Worm (Caenorhabditis elegans) whole organism, late embryonic: Measurements from ENCODE around the gene spt-5.

Experiments
- C38D4.7 ChIP-seq: fragments of 200-800 bp; sonication (Bioruptor generic); optimal IDR thresholded peaks from 2 replicates; lab custom pipeline; 2018; ENCODE audit warnings: mild to moderate bottlenecking, missing genetic modification characterization, moderate library complexity, missing compliant biosample characterization
- ahr-1 ChIP-seq: sonication (generic microtip); optimal IDR thresholded peaks from 2 replicates; lab custom pipeline; 2016; ENCODE audit warnings: missing genetic modification characterization, missing compliant biosample characterization
- ama-1 ChIP-seq: fragments of 150-350 bp; optimal IDR thresholded peaks from 2 replicates; lab custom pipeline; 2014
- ceh-2 ChIP-seq: sonication (generic microtip); optimal IDR thresholded peaks from 2 replicates; lab custom pipeline; 2016; ENCODE audit warnings: missing genotype, missing genetic modification characterization, missing compliant biosample characterization
- ceh-30 ChIP-seq: fragments of 150-350 bp; optimal IDR thresholded peaks from 2 replicates; lab custom pipeline; 2014; ENCODE audit warnings: missing biosample characterization, missing genetic modification characterization
- ceh-31 ChIP-seq: sonication (generic microtip); optimal IDR thresholded peaks from 2 replicates; lab custom pipeline; 2016; ENCODE audit warnings: missing genetic modification characterization, missing compliant biosample characterization
- ceh-34 ChIP-seq: sonication (generic microtip); optimal IDR thresholded peaks from 2 replicates; lab custom pipeline; 2016; ENCODE audit warnings: mild to moderate bottlenecking, missing genetic modification characterization, missing compliant biosample characterization
- ceh-9 ChIP-seq: sonication (generic microtip); optimal IDR thresholded peaks from 2 replicates; lab custom pipeline; 2016; ENCODE audit warnings: mild to moderate bottlenecking, missing genetic modification characterization, inconsistent platforms, missing compliant biosample characterization
- dmd-4 ChIP-seq: sonication (generic microtip); optimal IDR thresholded peaks from 2 replicates; lab custom pipeline; 2016; ENCODE audit warnings: borderline replicate concordance, missing genetic modification characterization, missing compliant biosample characterization
- dve-1 ChIP-seq: sonication (generic microtip); optimal IDR thresholded peaks from 2 replicates; lab custom pipeline; 2017; ENCODE audit warnings: antibody characterized with exemption, mild to moderate bottlenecking, missing genetic modification characterization, missing compliant biosample characterization
- eyg-1 ChIP-seq: sonication (generic microtip); optimal IDR thresholded peaks from 2 replicates; lab custom pipeline; 2016; ENCODE audit warnings: missing genotype, missing genetic modification characterization, missing compliant biosample characterization
- fax-1 ChIP-seq: sonication (generic microtip); optimal IDR thresholded peaks from 2 replicates; lab custom pipeline; 2016; ENCODE audit warnings: missing genotype, missing genetic modification characterization, missing compliant biosample characterization
- hlh-13 ChIP-seq: fragments of 200-800 bp; sonication (Bioruptor generic); optimal IDR thresholded peaks from 2 replicates; lab custom pipeline; 2018; ENCODE audit warnings: mild to moderate bottlenecking, missing genetic modification characterization, missing compliant biosample characterization
- hlh-30 ChIP-seq: sonication (generic microtip); optimal IDR thresholded peaks from 2 replicates; lab custom pipeline; 2017; ENCODE audit warnings: antibody characterized with exemption, missing genetic modification characterization, missing compliant biosample characterization; ENCODE audit not compliant: insufficient read depth
- hlh-6 ChIP-seq: sonication (generic microtip); optimal IDR thresholded peaks from 2 replicates; lab custom pipeline; 2016; ENCODE audit warnings: missing genotype, missing genetic modification characterization, missing compliant biosample characterization
- hlh-8 ChIP-seq: sonication (generic microtip); optimal IDR thresholded peaks from 2 replicates; lab custom pipeline; 2016; ENCODE audit warnings: missing genotype, missing genetic modification characterization, missing compliant biosample characterization
- lin-11 ChIP-seq: fragments of 200-800 bp; sonication (Bioruptor generic); optimal IDR thresholded peaks from 2 replicates; lab custom pipeline; 2018; ENCODE audit warnings: mild to moderate bottlenecking, missing genetic modification characterization, missing compliant biosample characterization
- madf-2 ChIP-seq: sonication (generic microtip); optimal IDR thresholded peaks from 2 replicates; lab custom pipeline; 2017; ENCODE audit warnings: missing genetic modification characterization, missing compliant biosample characterization
- mec-3 ChIP-seq: sonication (generic microtip); optimal IDR thresholded peaks from 2 replicates; lab custom pipeline; 2016; ENCODE audit warnings: borderline replicate concordance, missing genetic modification characterization, missing compliant biosample characterization
- nfya-1 ChIP-seq: sonication (generic microtip); optimal IDR thresholded peaks from 2 replicates; lab custom pipeline; 2017; ENCODE audit warnings: missing genetic modification characterization, mild to moderate bottlenecking, missing compliant biosample characterization, antibody characterized with exemption, moderate library complexity
- nhr-11 ChIP-seq: fragments of 150-350 bp; optimal IDR thresholded peaks from 2 replicates; lab custom pipeline; 2014; ENCODE audit warnings: missing biosample characterization, missing genetic modification characterization
- nhr-232 ChIP-seq: sonication (generic microtip); optimal IDR thresholded peaks from 2 replicates; lab custom pipeline; 2016; ENCODE audit warnings: missing genetic modification characterization, missing compliant biosample characterization
- npax-4 ChIP-seq: sonication (generic microtip); optimal IDR thresholded peaks from 2 replicates; lab custom pipeline; 2016; ENCODE audit warnings: missing genetic modification characterization, missing compliant biosample characterization
- odd-2 ChIP-seq: sonication (generic microtip); optimal IDR thresholded peaks from 2 replicates; lab custom pipeline; 2017; ENCODE audit warnings: antibody characterized with exemption, mild to moderate bottlenecking, missing genetic modification characterization, missing compliant biosample characterization
- pag-3 ChIP-seq: sonication (generic microtip); optimal IDR thresholded peaks from 2 replicates; lab custom pipeline; 2016; ENCODE audit warnings: missing compliant biosample characterization, missing genetic modification characterization, borderline replicate concordance
- pat-9 ChIP-seq: fragments of 200-800 bp; sonication (Bioruptor generic); optimal IDR thresholded peaks from 2 replicates; lab custom pipeline; 2018; ENCODE audit warnings: mild to moderate bottlenecking, missing genetic modification characterization, moderate library complexity, missing compliant biosample characterization
- pax-1 ChIP-seq: fragments of 150-350 bp; optimal IDR thresholded peaks from 2 replicates; lab custom pipeline; 2014; ENCODE audit warnings: missing biosample characterization, missing genetic modification characterization
- pha-2 ChIP-seq: sonication (generic microtip); optimal IDR thresholded peaks from 2 replicates; lab custom pipeline; 2017; ENCODE audit warnings: mild to moderate bottlenecking, missing genetic modification characterization, missing compliant biosample characterization
- pqm-1 ChIP-seq: sonication (generic microtip); optimal IDR thresholded peaks from 2 replicates; lab custom pipeline; 2016; ENCODE audit warnings: missing genetic modification characterization, missing compliant biosample characterization
- rnt-1 ChIP-seq: sonication (generic microtip); optimal IDR thresholded peaks from 2 replicates; lab custom pipeline; 2016; ENCODE audit warnings: missing genetic modification characterization, missing compliant biosample characterization
- sdc-2 ChIP-seq: sonication (generic microtip); optimal IDR thresholded peaks from 2 replicates; lab custom pipeline; 2016; ENCODE audit warnings: missing genotype, missing genetic modification characterization, missing compliant biosample characterization
- sox-4 ChIP-seq: sonication (generic microtip); optimal IDR thresholded peaks from 2 replicates; lab custom pipeline; 2017; ENCODE audit warnings: mild to moderate bottlenecking, missing genetic modification characterization, inconsistent platforms, missing compliant biosample characterization
- syd-9 ChIP-seq: sonication (generic microtip); optimal IDR thresholded peaks from 2 replicates; lab custom pipeline; 2016; ENCODE audit warnings: mild to moderate bottlenecking, missing genetic modification characterization, moderate library complexity, missing compliant biosample characterization
- tbx-2 ChIP-seq: sonication (generic microtip); optimal IDR thresholded peaks from 2 replicates; lab custom pipeline; 2016; ENCODE audit warnings: missing genetic modification characterization, missing compliant biosample characterization
- unc-3 ChIP-seq, 2 experiments: fragments of 200-800 bp in 1 of 2; sonication (Bioruptor generic) in 1 of 2; sonication (generic microtip) in 1 of 2; conservative IDR thresholded peaks in 1 of 2; optimal IDR thresholded peaks in 1 of 2; 2 replicates each; pipeline versions ENCODE4 v1.3.6 to Lab custom; 2016 to 2022; ENCODE audit warnings: missing compliant biosample characterization in 2 of 2, missing genetic modification characterization in 2 of 2, missing genetic modification reagents in 1 of 2
- unc-42 ChIP-seq: sonication (generic microtip); optimal IDR thresholded peaks from 2 replicates; lab custom pipeline; 2016; ENCODE audit warnings: missing genotype, missing genetic modification characterization, missing compliant biosample characterization
- unc-86 ChIP-seq: sonication (generic microtip); optimal IDR thresholded peaks from 2 replicates; lab custom pipeline; 2016; ENCODE audit warnings: missing genetic modification characterization, missing compliant biosample characterization
- zip-5 ChIP-seq: sonication (generic microtip); optimal IDR thresholded peaks from 2 replicates; lab custom pipeline; 2016; ENCODE audit warnings: missing genetic modification characterization, missing compliant biosample characterization

The spt-5 gene

ce11 chrIV:12032383-12032782 is 18.9 kb upstream of the spt-5 start (continued):
- TF ChIP-seq pat-9 (tag; lab: Kevin White, UChicago) = no peak
- TF ChIP-seq hlh-30 (tag; lab: Kevin White, UChicago) = peak; percentile 98
- TF ChIP-seq ahr-1 (tag; lab: Kevin White, UChicago) = no peak
- TF ChIP-seq ceh-31 = peak; percentile 75
- TF ChIP-seq nfya-1 = peak; percentile 84
- TF ChIP-seq pax-1 = peak; percentile 26
- TF ChIP-seq dve-1 (tag; lab: Kevin White, UChicago) = peak; percentile 63
- TF ChIP-seq mec-3 (tag; lab: Kevin White, UChicago) = no peak
- TF ChIP-seq hlh-6 (tag; lab: Kevin White, UChicago) = no peak
- no peak for TF ChIP-seq ceh-30 (tag; lab: Kevin White, UChicago)
- no peak for TF ChIP-seq syd-9 (tag; lab: Kevin White, UChicago)
- peak; percentile 45 for TF ChIP-seq madf-2 (tag; lab: Kevin White, UChicago)
- TF ChIP-seq zip-5 (tag; lab: Kevin White, UChicago) = no peak
- TF ChIP-seq ceh-34 = peak; percentile 59
- no peak for TF ChIP-seq sox-4 (tag; lab: Kevin White, UChicago)

- TF ChIP-seq odd-2 (no peak), nhr-11 (tag; lab: Kevin White, UChicago) (no peak), tbx-2 (no peak), sdc-2 (tag; lab: Kevin White, UChicago) (no peak), C38D4.7 (GFP tag; lab: Kevin White, UChicago) (no peak), npax-4 (tag; lab: Kevin White, UChicago) (no peak), lin-11 (tag; lab: Kevin White, UChicago) (no peak), sox-4 (tag; lab: Kevin White, UChicago) (no peak), ceh-9 (no peak), pqm-1 (tag; lab: Kevin White, UChicago) (no peak), dve-1 (tag; lab: Kevin White, UChicago) (no peak), madf-2 (tag; lab: Kevin White, UChicago) (no peak), ceh-2 (no peak), fax-1 (tag; lab: Kevin White, UChicago) (no peak)
Observed at ce11 chrIV:12033985-12034384, 17.3 kb upstream of the spt-5 start, which contains the start of gene sqst-1. Gene sqst-1 (plus strand): TSS chrIV:12034282.

ce11 chrIV:12034776-12035175 is 16.5 kb upstream of the spt-5 start:
- TF ChIP-seq unc-42 = no peak
- TF ChIP-seq hlh-13 (GFP tag; lab: Kevin White, UChicago) = no peak
- TF ChIP-seq eyg-1 (tag; lab: Kevin White, UChicago) = no peak
- TF ChIP-seq hlh-6 (tag; lab: Kevin White, UChicago) = no peak
- TF ChIP-seq C38D4.7 (GFP tag; lab: Kevin White, UChicago) = no peak
- TF ChIP-seq unc-3 (GFP tag; conservative IDR thresholded peaks at IDR 0.05; lab: Robert Waterston, UW) = no peak
- no peak for TF ChIP-seq unc-3 (tag; optimal IDR thresholded peaks at IDR 0.05; lab: Kevin White, UChicago)
- no peak for TF ChIP-seq unc-86
- no peak for TF ChIP-seq pax-1
- TF ChIP-seq hlh-8 (tag; lab: Kevin White, UChicago) = no peak
- TF ChIP-seq madf-2 (tag; lab: Kevin White, UChicago) = no peak
- TF ChIP-seq hlh-30 (tag; lab: Kevin White, UChicago) = no peak
- TF ChIP-seq pag-3 (tag; lab: Kevin White, UChicago) = no peak
- no peak for TF ChIP-seq nhr-232 (tag; lab: Kevin White, UChicago)
- TF ChIP-seq lin-11 (tag; lab: Kevin White, UChicago) = no peak
- no peak for TF ChIP-seq rnt-1 (tag; lab: Kevin White, UChicago)
- no peak for TF ChIP-seq dmd-4 (tag; lab: Kevin White, UChicago)

- TF ChIP-seq ama-1 (lab: Kevin White, UChicago) = no peak
- no peak for TF ChIP-seq pha-2 (tag; lab: Kevin White, UChicago)
- TF ChIP-seq unc-42 = no peak
Observed at ce11 chrIV:12035422-12035821, 15.9 kb upstream of the spt-5 start.
